Worm (Caenorhabditis elegans): ENCODE measurements around the gene spsb-2.

- TF ChIP-seq tab-1 (GFP tag; IDR thresholded peaks at IDR 0.05) (no peak), med-1 (GFP tag; optimal IDR thresholded peaks at IDR 0.05; ENCODE audit: insufficient read depth) (no peak), klf-2 (GFP tag; conservative IDR thresholded peaks at IDR 0.05) (no peak)
Measured at ce11 chrII:15193961-15194360, 36.2 kb upstream of the spsb-2 start.

Measured in whole organism, midembryonic.